Fruit fly (Drosophila melanogaster): ENCODE measurements around the gene Dpy-30L2.

Gene Dpy-30L2

dm6 chr3L:4083442-4083841 lies 35.9 kb upstream of the Dpy-30L2 start (continued):
- no peak for TF ChIP-seq CG4730 (GFP tag; IDR thresholded peaks at IDR 0.05)
- no peak for TF ChIP-seq E2f1 (GFP tag; IDR thresholded peaks at IDR 0.05)
- TF ChIP-seq HmgZ (tag; optimal IDR thresholded peaks at IDR 0.05) = no peak
- TF ChIP-seq abd-A (tag; optimal IDR thresholded peaks at IDR 0.05) = peak; percentile 64

dm6 chr3L:4081243-4081642 lies 33.7 kb upstream of the Dpy-30L2 start:
- no peak for TF ChIP-seq CG10979 (tag; optimal IDR thresholded peaks at IDR 0.05)
- TF ChIP-seq Hey (tag; optimal IDR thresholded peaks at IDR 0.05) = peak; percentile 91
- TF ChIP-seq row (GFP tag; IDR thresholded peaks at IDR 0.05) = 0 out of 3 replicates have a peak, but pooled peaks have one; percentile 8
- TF ChIP-seq CG43689 (GFP tag; IDR thresholded peaks at IDR 0.05) = no peak

dm6 chr3L:4080278-4080677 lies 32.7 kb upstream of the Dpy-30L2 start:
- no peak for TF ChIP-seq fru (optimal IDR thresholded peaks at IDR 0.05)
- TF ChIP-seq HLH4C (GFP tag; IDR thresholded peaks at IDR 0.05; ENCODE audit: partially characterized antibody) = no peak
- peak; percentile 8 for TF ChIP-seq CG12391 (tag; optimal IDR thresholded peaks at IDR 0.05)
- no peak for TF ChIP-seq Nf-YC (tag; optimal IDR thresholded peaks at IDR 0.05)
- no peak for TF ChIP-seq kni (GFP tag; optimal IDR thresholded peaks at IDR 0.05)
- TF ChIP-seq Mad (GFP tag; optimal IDR thresholded peaks at IDR 0.05) = no peak
- no peak for TF ChIP-seq Usf (GFP tag; optimal IDR thresholded peaks at IDR 0.05)
- peak; percentile 30 for TF ChIP-seq phol (tag; optimal IDR thresholded peaks at IDR 0.05)
- peak; percentile 70 for TF ChIP-seq nerfin-1 (tag; optimal IDR thresholded peaks at IDR 0.05)
- peak in 1 of 3 experiments; percentile 1 for TF ChIP-seq lola (GFP tag; optimal IDR thresholded peaks at IDR 0.05)
- peak; percentile 33 for TF ChIP-seq CG2712 (tag; optimal IDR thresholded peaks at IDR 0.05)
- peak; percentile 52 for TF ChIP-seq CG11504 (tag; optimal IDR thresholded peaks at IDR 0.05)
- no peak for TF ChIP-seq CG4707 (GFP tag; optimal IDR thresholded peaks at IDR 0.05)
- peak; percentile 7 for TF ChIP-seq CG10267 (tag; optimal IDR thresholded peaks at IDR 0.05)
- TF ChIP-seq sima (GFP tag; optimal IDR thresholded peaks at IDR 0.05) = no peak
- TF ChIP-seq fd96Cb (tag; optimal IDR thresholded peaks at IDR 0.05) = peak; percentile 30
- peak; percentile 38 for TF ChIP-seq dmrt99B (tag; optimal IDR thresholded peaks at IDR 0.05)
- no peak for TF ChIP-seq dysf (GFP tag; IDR thresholded peaks at IDR 0.05)
- no peak for TF ChIP-seq CG3065 (GFP tag; optimal IDR thresholded peaks at IDR 0.05)
- 0 out of 2 replicates have a peak, but pooled peaks have one; percentile 13 for TF ChIP-seq CG31441 (GFP tag; IDR thresholded peaks at IDR 0.05)
- TF ChIP-seq HLH54F (GFP tag; optimal IDR thresholded peaks at IDR 0.05) = no peak
- TF ChIP-seq CG11696 (GFP tag; IDR thresholded peaks at IDR 0.05) = no peak
- peak; percentile 46 for TF ChIP-seq gem (tag; optimal IDR thresholded peaks at IDR 0.05)
- peak; percentile 36 for TF ChIP-seq CG2678 (tag; optimal IDR thresholded peaks at IDR 0.05)
- no peak for TF ChIP-seq Sin3A (optimal IDR thresholded peaks at IDR 0.05)
- TF ChIP-seq bsh (GFP tag; optimal IDR thresholded peaks at IDR 0.05) = peak in 1 of 2 experiments; percentile 26
- peak; percentile 16 for TF ChIP-seq CG8388 (GFP tag; optimal IDR thresholded peaks at IDR 0.05)
- TF ChIP-seq Blimp-1 (GFP tag; optimal IDR thresholded peaks at IDR 0.05) = peak; percentile 44
- TF ChIP-seq tin (GFP tag; optimal IDR thresholded peaks at IDR 0.05) = peak; percentile 4
- no peak for TF ChIP-seq D (optimal IDR thresholded peaks at IDR 0.05)
- peak; percentile 6 for TF ChIP-seq D (GFP tag; optimal IDR thresholded peaks at IDR 0.05)
- no peak for TF ChIP-seq CG17568 (GFP tag; optimal IDR thresholded peaks at IDR 0.05)
- TF ChIP-seq CG7839 (tag; optimal IDR thresholded peaks at IDR 0.05) = peak; percentile 27
- TF ChIP-seq D19A (tag; optimal IDR thresholded peaks at IDR 0.05) = peak; percentile 0
- TF ChIP-seq nmo (GFP tag; optimal IDR thresholded peaks at IDR 0.05) = peak; percentile 35
- peak; percentile 47 for TF ChIP-seq CG10979 (tag; optimal IDR thresholded peaks at IDR 0.05)
- TF ChIP-seq PHDP (tag; optimal IDR thresholded peaks at IDR 0.05) = peak; percentile 0
- TF ChIP-seq row (GFP tag; IDR thresholded peaks at IDR 0.05) = 0 out of 3 replicates have a peak, but pooled peaks have one; percentile 36
- no peak for TF ChIP-seq CG13287 (GFP tag; IDR thresholded peaks at IDR 0.05; ENCODE audit: partially characterized antibody)
- no peak for TF ChIP-seq CG34224 (GFP tag; IDR thresholded peaks at IDR 0.05; ENCODE audit: partially characterized antibody)

Data from whole organism, embryonic.